Worm (Caenorhabditis elegans): ENCODE results near the gene T20D4.3.

DNA sequence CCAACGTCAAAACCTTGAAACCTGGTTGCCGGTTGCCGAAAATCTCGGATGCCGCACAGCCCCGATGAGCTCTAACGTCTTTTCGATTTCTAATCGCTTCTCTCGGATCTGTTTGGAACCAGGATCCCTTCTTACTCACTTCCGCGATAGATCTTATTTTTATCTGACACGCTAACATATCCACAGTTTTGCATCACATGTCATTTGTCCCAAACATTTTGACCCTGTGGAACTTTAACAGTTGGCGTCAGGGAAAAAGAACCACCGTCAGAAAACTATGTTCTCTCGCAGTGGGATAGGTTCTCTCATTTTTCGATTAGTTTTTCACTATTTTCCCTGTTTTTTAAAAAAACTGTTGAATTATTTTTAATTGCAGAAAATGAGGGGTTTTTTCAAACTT lies 19.7 kb upstream of the T20D4.3 start, which contains the start of gene T20D4.11:
- TF ChIP-seq lin-13 (GFP tag; optimal IDR thresholded peaks at IDR 0.05): no peak
- TF ChIP-seq mdl-1 (tag; optimal IDR thresholded peaks at IDR 0.05): no peak
- TF ChIP-seq ZK546.5 (tag; optimal IDR thresholded peaks at IDR 0.05): no peak
- no peak for TF ChIP-seq F13H6.1 (tag; optimal IDR thresholded peaks at IDR 0.05)

All from whole organism, L2 larva.